Fruit fly (Drosophila melanogaster): Measurements from ENCODE around the gene Akt.
A peak's percentile ranks its signal among the peaks of the same experiment; 100 is the strongest.

Akt gene

dm6 chr3R:16071689-16072580 lies 27.1 kb upstream of the Akt start (continued):
- peak; percentile 2 for TF ChIP-seq Usf (GFP tag; optimal IDR thresholded peaks at IDR 0.05)
- peak; percentile 51 for TF ChIP-seq ATbp (GFP tag; optimal IDR thresholded peaks at IDR 0.05)
- TF ChIP-seq Ravus (GFP tag; IDR thresholded peaks at IDR 0.05): peak; percentile 17; the same call in 1 of the 2 replicates
- 0 out of 3 replicates have a peak, but pooled peaks have one; percentile 7 for TF ChIP-seq CG3726 (GFP tag; IDR thresholded peaks at IDR 0.05)
- TF ChIP-seq tll (GFP tag; optimal IDR thresholded peaks at IDR 0.05): no peak
- no peak for TF ChIP-seq toy (GFP tag; IDR thresholded peaks at IDR 0.05)
- TF ChIP-seq Ets97D (GFP tag; optimal IDR thresholded peaks at IDR 0.05): no peak
- peak; percentile 18 for TF ChIP-seq Mad (GFP tag; optimal IDR thresholded peaks at IDR 0.05)
- peak; percentile 75; the same call in 2 of the 3 replicates for TF ChIP-seq CG11093 (GFP tag; IDR thresholded peaks at IDR 0.05)
- peak; percentile 75 for TF ChIP-seq CG8388 (GFP tag; optimal IDR thresholded peaks at IDR 0.05)
- TF ChIP-seq CG10431 (GFP tag; optimal IDR thresholded peaks at IDR 0.05): peak; percentile 48
- TF ChIP-seq hbn (GFP tag; IDR thresholded peaks at IDR 0.05; ENCODE audit: partially characterized antibody): no peak
- TF ChIP-seq Xbp1 (GFP tag; optimal IDR thresholded peaks at IDR 0.05): peak; percentile 69
- no peak for TF ChIP-seq Side (GFP tag; optimal IDR thresholded peaks at IDR 0.05)
- no peak for TF ChIP-seq da (GFP tag; optimal IDR thresholded peaks at IDR 0.05)
- TF ChIP-seq corto (GFP tag; optimal IDR thresholded peaks at IDR 0.05): peak; percentile 47
- 0 out of 2 replicates have a peak, but pooled peaks have one; percentile 17 for TF ChIP-seq CG43689 (GFP tag; IDR thresholded peaks at IDR 0.05)
- TF ChIP-seq D19A (tag; optimal IDR thresholded peaks at IDR 0.05): peak; percentile 76
- no peak for TF ChIP-seq Doc2 (GFP tag; IDR thresholded peaks at IDR 0.05)
- no peak for TF ChIP-seq Neu2 (GFP tag; optimal IDR thresholded peaks at IDR 0.05; ENCODE audit: borderline replicate concordance)
- TF ChIP-seq CG3065 (GFP tag; optimal IDR thresholded peaks at IDR 0.05): no peak
- peak; percentile 63 for TF ChIP-seq lmd (GFP tag; IDR thresholded peaks at IDR 0.05)
- no peak for TF ChIP-seq CG34224 (GFP tag; IDR thresholded peaks at IDR 0.05; ENCODE audit: partially characterized antibody)
- TF ChIP-seq CG8089 (GFP tag; optimal IDR thresholded peaks at IDR 0.05): peak; percentile 10
- peak; percentile 92 for TF ChIP-seq CG18262 (tag; optimal IDR thresholded peaks at IDR 0.05)
- peak; percentile 22 for TF ChIP-seq CG10543 (GFP tag; optimal IDR thresholded peaks at IDR 0.05)
- TF ChIP-seq eyg (GFP tag; optimal IDR thresholded peaks at IDR 0.05): no peak
- TF ChIP-seq CG5180 (GFP tag; optimal IDR thresholded peaks at IDR 0.05): no peak
- no peak for TF ChIP-seq C15 (GFP tag; IDR thresholded peaks at IDR 0.05)
- no peak for TF ChIP-seq CG34376 (GFP tag; optimal IDR thresholded peaks at IDR 0.05)
- no peak for TF ChIP-seq gsb (GFP tag; IDR thresholded peaks at IDR 0.05)
- TF ChIP-seq zfh1 (GFP tag; IDR thresholded peaks at IDR 0.05): peak; percentile 81
- no peak for TF ChIP-seq CG13894 (tag; optimal IDR thresholded peaks at IDR 0.05)
- TF ChIP-seq bab2 (GFP tag; optimal IDR thresholded peaks at IDR 0.05): peak; percentile 55
- TF ChIP-seq CG6254 (GFP tag; optimal IDR thresholded peaks at IDR 0.05): peak; percentile 63
- no peak for TF ChIP-seq CG9876 (GFP tag; optimal IDR thresholded peaks at IDR 0.05)
- TF ChIP-seq CG1603 (tag; optimal IDR thresholded peaks at IDR 0.05): no peak
- no peak for TF ChIP-seq CG7786 (GFP tag; optimal IDR thresholded peaks at IDR 0.05)
- no peak for TF ChIP-seq CG6765 (GFP tag; optimal IDR thresholded peaks at IDR 0.05)
- TF ChIP-seq Nf-YC (tag; optimal IDR thresholded peaks at IDR 0.05): no peak
- peak; percentile 14 for TF ChIP-seq gcm2 (GFP tag; optimal IDR thresholded peaks at IDR 0.05)
- TF ChIP-seq CG32532 (GFP tag; IDR thresholded peaks at IDR 0.05): peak; percentile 50; the same call in 1 of the 2 replicates
- TF ChIP-seq CG8478 (optimal IDR thresholded peaks at IDR 0.05): no peak
- no peak for TF ChIP-seq CG16779 (GFP tag; IDR thresholded peaks at IDR 0.05)
- TF ChIP-seq HLH3B (GFP tag; IDR thresholded peaks at IDR 0.05): peak; percentile 89
- TF ChIP-seq CG15696 (tag; optimal IDR thresholded peaks at IDR 0.05): peak; percentile 43
- no peak for TF ChIP-seq CG15073 (GFP tag; optimal IDR thresholded peaks at IDR 0.05)
- TF ChIP-seq CG9932 (GFP tag; IDR thresholded peaks at IDR 0.05): no peak
- peak; percentile 86 for TF ChIP-seq ci (GFP tag; IDR thresholded peaks at IDR 0.05)
